Fruit fly (Drosophila melanogaster): ENCODE measurements around the gene CG9123.

Gene CG9123

DNA sequence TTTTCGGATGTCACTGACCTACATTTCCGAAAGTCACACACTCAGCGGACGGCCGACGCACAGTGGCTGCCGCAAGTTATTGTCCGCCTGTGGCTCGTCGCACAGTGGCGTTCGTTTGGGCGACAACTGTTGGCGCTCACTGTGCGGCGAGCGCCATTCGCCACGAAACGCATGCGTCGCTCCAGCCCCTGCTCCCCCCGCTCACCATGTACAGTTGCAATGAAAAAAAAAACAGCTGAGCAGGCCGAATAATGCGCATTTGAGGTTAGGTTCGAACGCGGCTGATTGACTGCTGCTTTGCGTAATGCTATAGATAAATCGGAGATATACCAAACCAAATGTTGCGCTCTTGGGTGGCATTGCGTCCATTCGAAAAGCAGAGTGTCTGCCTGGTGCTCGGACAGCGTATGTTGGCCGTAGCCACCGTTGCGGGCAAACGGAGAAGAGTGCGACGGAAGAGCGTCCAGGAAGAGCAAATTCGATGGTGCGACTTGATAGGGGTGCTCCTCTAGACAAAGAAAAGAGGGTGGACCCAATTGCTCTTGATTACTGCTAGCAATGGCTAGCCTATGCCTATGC is 18.5 kb downstream of the CG9123 start (continued):
- TF ChIP-seq CG34376 (GFP tag; optimal IDR thresholded peaks at IDR 0.05) (peak; percentile 92), CG3838 (GFP tag; optimal IDR thresholded peaks at IDR 0.05) (peak; percentile 46), unc-4 (GFP tag; IDR thresholded peaks at IDR 0.05; ENCODE audit: partially characterized antibody) (peak; percentile 57), repo (GFP tag; optimal IDR thresholded peaks at IDR 0.05) (peak; percentile 76), pum (GFP tag; optimal IDR thresholded peaks at IDR 0.05) (peak; percentile 88), CG2889 (GFP tag; IDR thresholded peaks at IDR 0.05) (peak; percentile 81), gcm2 (GFP tag; optimal IDR thresholded peaks at IDR 0.05) (peak; percentile 64), hb (GFP tag; IDR thresholded peaks at IDR 0.05; ENCODE audit: partially characterized antibody) (no peak), tap (tag; optimal IDR thresholded peaks at IDR 0.05) (peak; percentile 61), hkb (optimal IDR thresholded peaks at IDR 0.05) (no peak), hkb (GFP tag; IDR thresholded peaks at IDR 0.05) (peak; percentile 89), CG18599 (GFP tag; optimal IDR thresholded peaks at IDR 0.05) (peak; percentile 88), gce (GFP tag; IDR thresholded peaks at IDR 0.05) (peak; percentile 98), nmo (GFP tag; optimal IDR thresholded peaks at IDR 0.05) (peak; percentile 63), vnd (GFP tag; IDR thresholded peaks at IDR 0.05; ENCODE audit: partially characterized antibody) (no peak), ap (GFP tag; IDR thresholded peaks at IDR 0.05) (peak; percentile 83), eyg (GFP tag; optimal IDR thresholded peaks at IDR 0.05) (peak; percentile 65), Poxn (GFP tag; IDR thresholded peaks at IDR 0.05) (peak; percentile 68), ewg (GFP tag; optimal IDR thresholded peaks at IDR 0.05) (peak; percentile 94), CG14710 (tag; optimal IDR thresholded peaks at IDR 0.05) (peak; percentile 49), ERR (GFP tag; optimal IDR thresholded peaks at IDR 0.05) (peak; percentile 93), crc (GFP tag; optimal IDR thresholded peaks at IDR 0.05) (peak; percentile 66), Mad (GFP tag; optimal IDR thresholded peaks at IDR 0.05) (peak; percentile 70), CG8924 (tag; optimal IDR thresholded peaks at IDR 0.05) (peak; percentile 62), kay (GFP tag; optimal IDR thresholded peaks at IDR 0.05) (peak; percentile 88), Optix (GFP tag; IDR thresholded peaks at IDR 0.05) (peak; percentile 89), CG1832 (GFP tag; optimal IDR thresholded peaks at IDR 0.05) (peak; percentile 26), Max (GFP tag; optimal IDR thresholded peaks at IDR 0.05) (peak; percentile 74), CG13624 (GFP tag; optimal IDR thresholded peaks at IDR 0.05) (peak; percentile 90), Sry-β (GFP tag; optimal IDR thresholded peaks at IDR 0.05) (no peak), CG10321 (GFP tag; IDR thresholded peaks at IDR 0.05) (peak; percentile 65), lilli (GFP tag; optimal IDR thresholded peaks at IDR 0.05) (peak; percentile 91), CG4730 (GFP tag; IDR thresholded peaks at IDR 0.05) (peak; percentile 81), CG4360 (GFP tag; IDR thresholded peaks at IDR 0.05) (peak; percentile 59), trem (tag; optimal IDR thresholded peaks at IDR 0.05) (peak; percentile 24), NC2α (GFP tag; optimal IDR thresholded peaks at IDR 0.05) (peak; percentile 81), cato (GFP tag; optimal IDR thresholded peaks at IDR 0.05; ENCODE audit: borderline replicate concordance) (peak; percentile 36), Fer3 (tag; optimal IDR thresholded peaks at IDR 0.05) (peak; percentile 71), bigmax (GFP tag; optimal IDR thresholded peaks at IDR 0.05) (peak; percentile 100), CG10979 (tag; optimal IDR thresholded peaks at IDR 0.05) (peak; percentile 60), org-1 (GFP tag; optimal IDR thresholded peaks at IDR 0.05) (peak; percentile 70), CG2129 (GFP tag; IDR thresholded peaks at IDR 0.05; ENCODE audit: partially characterized antibody) (no peak), Dfd (GFP tag; optimal IDR thresholded peaks at IDR 0.05) (no peak), CG2202 (tag; optimal IDR thresholded peaks at IDR 0.05) (peak; percentile 35), CG1529 (GFP tag; optimal IDR thresholded peaks at IDR 0.05) (peak; percentile 54), Usf (GFP tag; optimal IDR thresholded peaks at IDR 0.05) (peak; percentile 38), HLH4C (GFP tag; IDR thresholded peaks at IDR 0.05; ENCODE audit: partially characterized antibody) (peak; percentile 44; the same call in 1 of the 3 replicates), NfI (GFP tag; optimal IDR thresholded peaks at IDR 0.05) (peak; percentile 78), gfzf (GFP tag; optimal IDR thresholded peaks at IDR 0.05) (peak; percentile 21), CG2199 (GFP tag; IDR thresholded peaks at IDR 0.05) (peak; percentile 91)

Data from whole organism, embryonic.